Worm (Caenorhabditis elegans): ENCODE measurements around the gene C35A5.8.
A peak's percentile ranks its signal among the peaks of the same experiment; 100 is the strongest.

The C35A5.8 gene

ce11 chrV:10491443-10491842, 34.3 kb downstream of the C35A5.8 start, which contains the start of gene aqp-5:
Gene aqp-5 (plus strand): TSS chrV:10491743.
- TF ChIP-seq lsy-2 (tag; optimal IDR thresholded peaks at IDR 0.05) (no peak), ama-1 (optimal IDR thresholded peaks at IDR 0.05) (no peak), hlh-17 (GFP tag; optimal IDR thresholded peaks at IDR 0.05; ENCODE audit: borderline replicate concordance) (no peak)

ce11 chrV:10489998-10490397, 35.7 kb downstream of the C35A5.8 start, which contains the start of gene ncx-5:
Gene ncx-5 (minus strand): TSS chrV:10490098.
- TF ChIP-seq nhr-76 (tag; optimal IDR thresholded peaks at IDR 0.05) (no peak), ces-1 (GFP tag; optimal IDR thresholded peaks at IDR 0.05) (no peak), nhr-20 (tag; optimal IDR thresholded peaks at IDR 0.05) (no peak), C16A3.4 (tag; optimal IDR thresholded peaks at IDR 0.05) (no peak), swsn-7 (tag; optimal IDR thresholded peaks at IDR 0.05) (no peak), tbx-2 (tag; optimal IDR thresholded peaks at IDR 0.05) (no peak), grh-1 (GFP tag; IDR thresholded peaks at IDR 0.05) (no peak), ceh-82 (tag; optimal IDR thresholded peaks at IDR 0.05) (no peak), blmp-1 (tag; optimal IDR thresholded peaks at IDR 0.05) (no peak), efl-3 (GFP tag; optimal IDR thresholded peaks at IDR 0.05) (no peak), mdl-1 (tag; optimal IDR thresholded peaks at IDR 0.05) (no peak), lin-13 (GFP tag; optimal IDR thresholded peaks at IDR 0.05) (no peak), nhr-90 (tag; optimal IDR thresholded peaks at IDR 0.05; ENCODE audit: poor library complexity) (no peak), nhr-84 (tag; optimal IDR thresholded peaks at IDR 0.05) (no peak), skn-1 (tag; optimal IDR thresholded peaks at IDR 0.05) (no peak)

ce11 chrV:10485389-10485788, 40.3 kb downstream of the C35A5.8 start:
- TF ChIP-seq lir-3 (tag; optimal IDR thresholded peaks at IDR 0.05; ENCODE audit: poor library complexity) (no peak), elt-2 (tag; optimal IDR thresholded peaks at IDR 0.05) (peak; percentile 45)

- TF ChIP-seq unc-130 (tag; optimal IDR thresholded peaks at IDR 0.05) (no peak), ceh-90 (tag; optimal IDR thresholded peaks at IDR 0.05) (no peak), hlh-4 (tag; optimal IDR thresholded peaks at IDR 0.05) (no peak), xbp-1 (tag; optimal IDR thresholded peaks at IDR 0.05) (no peak), ceh-82 (tag; optimal IDR thresholded peaks at IDR 0.05) (no peak), lin-13 (GFP tag; optimal IDR thresholded peaks at IDR 0.05) (no peak), pqm-1 (tag; optimal IDR thresholded peaks at IDR 0.05) (no peak), nhr-84 (tag; optimal IDR thresholded peaks at IDR 0.05) (no peak), pax-3 (tag; optimal IDR thresholded peaks at IDR 0.05) (no peak), nhr-47 (tag; optimal IDR thresholded peaks at IDR 0.05) (no peak)
Measured at ce11 chrV:10484640-10485039, 41.1 kb downstream of the C35A5.8 start, which contains the start of gene Y32F6B.1. Gene Y32F6B.1 (minus strand): TSS chrV:10484740.

DNA sequence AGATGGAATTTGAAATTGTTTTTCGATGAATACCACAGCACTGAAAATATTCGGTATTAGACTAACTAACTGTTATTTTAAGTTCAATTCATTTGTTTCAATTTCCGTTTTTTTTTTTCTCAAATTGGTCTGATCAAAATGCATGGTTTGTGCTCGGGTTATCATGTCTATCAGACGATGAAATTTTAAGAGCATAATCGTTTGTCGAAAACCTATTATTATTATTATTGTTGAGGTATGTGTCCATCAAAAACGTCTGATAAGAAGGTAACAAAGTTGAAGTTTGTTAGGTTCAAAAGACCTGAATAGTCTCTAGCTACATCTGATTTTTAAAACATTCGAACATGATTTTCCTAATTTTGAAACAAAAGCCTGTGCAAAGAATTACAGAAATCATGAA, 41.7 kb downstream of the C35A5.8 start:
- TF ChIP-seq lin-14 (GFP tag; optimal IDR thresholded peaks at IDR 0.05) (no peak), ces-1 (GFP tag; optimal IDR thresholded peaks at IDR 0.05) (no peak), efl-1 (optimal IDR thresholded peaks at IDR 0.05) (no peak), efl-1 (GFP tag; optimal IDR thresholded peaks at IDR 0.05 in 1 of 2) (peak in 1 of 2 experiments; percentile 57), vab-15 (tag; optimal IDR thresholded peaks at IDR 0.05) (no peak), nhr-11 (tag; optimal IDR thresholded peaks at IDR 0.05) (no peak), lin-35 (GFP tag; optimal IDR thresholded peaks at IDR 0.05) (peak in 1 of 2 experiments; percentile 18), swsn-7 (tag; optimal IDR thresholded peaks at IDR 0.05) (no peak), rnt-1 (tag; optimal IDR thresholded peaks at IDR 0.05) (no peak), hlh-4 (tag; optimal IDR thresholded peaks at IDR 0.05) (no peak), tlp-1 (tag; optimal IDR thresholded peaks at IDR 0.05) (no peak), sox-4 (tag; optimal IDR thresholded peaks at IDR 0.05) (no peak), sptf-1 (tag; optimal IDR thresholded peaks at IDR 0.05) (no peak), nhr-84 (tag; optimal IDR thresholded peaks at IDR 0.05) (no peak), F16B12.6 (tag; optimal IDR thresholded peaks at IDR 0.05) (no peak), hpl-2 (GFP tag; optimal IDR thresholded peaks at IDR 0.05) (no peak), ceh-90 (tag; optimal IDR thresholded peaks at IDR 0.05) (no peak), irx-1 (tag; optimal IDR thresholded peaks at IDR 0.05) (no peak), nhr-85 (tag) (no peak), nhr-90 (tag; optimal IDR thresholded peaks at IDR 0.05; ENCODE audit: poor library complexity) (no peak), elt-2 (tag; optimal IDR thresholded peaks at IDR 0.05) (peak; percentile 63), nhr-77 (tag; optimal IDR thresholded peaks at IDR 0.05) (no peak), fkh-4 (tag; optimal IDR thresholded peaks at IDR 0.05; ENCODE audit: borderline replicate concordance) (no peak), blmp-1 (tag; optimal IDR thresholded peaks at IDR 0.05) (no peak)

Data from whole organism, L1 larva.